Fruit fly (Drosophila melanogaster) S2 (cell line): ENCODE data around the gene CG31688.

ENCODE experiments used
- CG8478 ChIP-seq: fragments of >200 bp; optimal IDR thresholded peaks from 2 replicates; lab custom pipeline; 2018
- CTCF ChIP-seq, 2 experiments: fragments of >200 bp; optimal IDR thresholded peaks; 2 replicates each; lab custom pipeline; 2018

The CG31688 gene

DNA sequence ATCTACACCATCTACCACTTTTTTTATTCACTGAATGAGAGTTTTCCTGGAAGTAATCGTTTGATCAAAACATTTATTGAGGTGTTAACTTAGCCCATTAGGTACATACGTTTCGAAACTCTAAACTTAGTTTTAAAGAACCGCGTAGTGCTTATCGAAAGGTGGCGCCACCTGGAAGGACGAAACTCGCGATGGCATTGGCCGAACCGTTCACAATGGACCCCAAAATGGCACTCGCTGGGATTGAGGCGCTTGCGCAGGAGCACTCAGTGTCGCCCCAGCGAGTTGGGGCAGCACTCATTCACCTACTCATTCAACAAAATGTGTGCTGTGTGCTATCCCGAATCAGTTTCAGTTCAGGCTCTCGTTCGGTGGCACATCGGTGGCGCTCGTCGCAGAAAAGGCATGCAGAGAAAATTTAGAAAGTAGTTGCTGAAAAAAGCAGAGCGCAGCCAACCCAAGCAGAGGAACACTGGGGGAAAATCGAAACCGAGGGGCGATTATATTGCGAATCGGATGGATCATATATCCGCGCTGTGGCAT lies at the start of gene CG31688:
Gene CG31688 (plus strand): TSS at position 346 of the 543 bp plus-strand sequence.
- TF ChIP-seq CTCF (optimal IDR thresholded peaks at IDR 0.05; lab: Kevin White, UChicago) (peak; percentile 74 to 82), CG8478 (lab: Kevin White, UChicago) (no peak)

DNA sequence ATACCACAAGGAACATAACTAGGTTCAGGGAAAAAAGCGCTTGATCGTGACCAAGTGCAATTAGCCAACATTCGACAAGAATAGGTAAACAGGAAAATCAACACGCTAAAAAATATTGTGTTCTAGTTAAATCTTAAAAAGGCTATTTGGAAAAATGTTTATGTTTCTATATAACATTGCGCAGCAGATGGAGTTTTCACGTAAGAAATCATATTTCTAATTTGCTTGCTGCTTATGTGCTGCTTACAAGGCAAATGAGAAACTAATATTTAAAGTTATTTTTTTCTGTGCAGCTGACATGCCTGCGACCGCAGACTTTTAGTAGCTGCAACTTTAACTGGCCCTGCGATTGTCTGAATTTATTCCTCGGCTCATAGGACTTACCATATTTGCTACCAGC lies 44.7 kb upstream of the CG31688 start:
- no peak for TF ChIP-seq CTCF (optimal IDR thresholded peaks at IDR 0.05; lab: Kevin White, UChicago)
- TF ChIP-seq CG8478 (lab: Kevin White, UChicago), result no peak

DNA sequence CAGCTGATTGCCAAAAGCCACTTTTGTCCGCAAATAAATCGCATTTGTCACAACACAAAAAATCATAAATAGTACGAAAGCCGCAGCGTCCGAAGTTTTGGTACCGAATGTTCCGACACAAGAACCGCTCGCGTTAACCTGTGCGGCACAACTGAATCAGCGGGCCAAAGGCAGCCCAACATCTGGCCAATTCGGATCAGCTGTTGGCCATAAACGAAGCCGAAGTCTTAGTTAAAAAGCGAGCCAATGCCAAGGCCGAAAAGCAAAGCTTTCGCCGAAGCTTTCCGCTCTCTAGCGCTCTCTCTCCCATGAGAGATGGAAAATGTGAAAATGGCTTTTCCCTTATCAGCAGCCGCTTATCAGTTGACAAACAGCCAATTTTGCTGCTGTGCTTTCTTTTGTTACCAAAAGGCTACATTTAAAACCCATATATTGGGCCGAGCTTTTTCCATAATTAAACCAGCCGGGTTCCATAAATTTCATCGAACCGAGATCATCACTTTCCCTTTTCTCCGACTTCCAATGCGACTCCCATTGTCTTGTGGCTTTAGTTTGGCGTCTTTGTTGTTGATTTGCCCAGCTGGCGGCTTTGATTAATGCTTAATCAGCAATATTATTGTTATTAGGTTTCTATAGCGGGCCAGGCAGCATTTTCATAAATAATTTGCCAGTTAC lies 43.7 kb upstream of the CG31688 start, which contains the start of gene CG16798:
Gene CG16798 (minus strand): TSS at position 216 of the 675 bp plus-strand sequence.
- no peak for TF ChIP-seq CG8478 (lab: Kevin White, UChicago)

DNA sequence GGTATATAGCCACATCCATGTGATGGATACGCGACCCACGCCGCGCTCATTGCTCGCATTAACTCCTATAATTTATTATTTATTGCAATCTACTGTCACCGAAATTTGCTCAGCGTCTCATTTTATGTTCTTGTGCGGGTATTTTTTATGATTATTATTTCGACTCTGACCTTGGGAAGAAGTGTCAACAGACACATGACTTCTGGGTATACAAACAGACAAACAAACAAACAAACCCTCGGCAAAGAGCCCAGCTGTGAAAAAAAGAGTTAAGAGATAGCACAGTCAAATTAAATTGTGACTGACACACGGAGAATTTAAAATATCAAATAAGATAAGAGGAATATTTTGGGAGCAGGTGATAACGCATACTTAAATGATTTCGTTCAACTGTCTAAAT lies 36.0 kb upstream of the CG31688 start:
- no peak for TF ChIP-seq CG8478 (lab: Kevin White, UChicago)
- TF ChIP-seq CTCF (optimal IDR thresholded peaks at IDR 0.05; lab: Kevin White, UChicago), result no peak

DNA sequence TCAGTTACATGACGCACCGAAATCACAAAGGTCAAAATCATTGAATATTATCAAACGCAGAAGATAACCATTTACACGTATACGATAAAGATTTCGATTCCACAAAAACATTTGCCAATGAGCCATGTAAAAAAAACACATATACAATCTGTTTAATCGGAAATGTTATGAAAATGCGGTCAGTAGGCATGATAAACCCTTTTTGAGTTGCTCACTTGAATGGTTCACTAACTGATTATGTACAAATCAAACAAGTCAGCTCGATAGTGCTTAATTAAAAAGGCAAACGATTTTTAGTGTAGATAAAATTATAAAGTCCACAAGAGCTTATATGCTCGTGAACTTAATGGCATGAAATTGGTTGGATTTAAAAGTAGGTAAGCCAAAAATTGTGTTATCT lies 29.0 kb upstream of the CG31688 start:
- TF ChIP-seq CG8478 (lab: Kevin White, UChicago), result no peak
- no peak for TF ChIP-seq CTCF (optimal IDR thresholded peaks at IDR 0.05; lab: Kevin White, UChicago)

DNA sequence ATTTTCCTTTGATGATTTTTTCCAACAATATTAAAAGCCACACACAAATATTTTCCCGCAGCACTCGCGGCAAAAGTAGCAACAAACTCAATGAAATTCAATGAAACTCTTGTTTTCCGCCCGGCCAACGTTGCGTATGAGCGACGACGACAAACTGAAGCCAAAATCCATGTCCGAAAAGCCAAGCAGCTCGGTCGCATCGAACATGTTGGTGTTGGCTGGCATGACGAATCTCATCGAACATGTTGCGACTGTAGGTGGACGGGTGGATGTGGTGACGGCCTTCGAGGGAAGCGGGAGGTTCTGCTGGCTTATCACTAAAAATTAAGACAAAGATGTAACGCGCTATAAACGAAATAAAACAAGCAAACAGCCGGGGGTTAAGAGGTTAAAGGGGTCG lies 26.8 kb upstream of the CG31688 start:
- TF ChIP-seq CG8478 (lab: Kevin White, UChicago), result no peak
- TF ChIP-seq CTCF (optimal IDR thresholded peaks at IDR 0.05; lab: Kevin White, UChicago), result no peak

DNA sequence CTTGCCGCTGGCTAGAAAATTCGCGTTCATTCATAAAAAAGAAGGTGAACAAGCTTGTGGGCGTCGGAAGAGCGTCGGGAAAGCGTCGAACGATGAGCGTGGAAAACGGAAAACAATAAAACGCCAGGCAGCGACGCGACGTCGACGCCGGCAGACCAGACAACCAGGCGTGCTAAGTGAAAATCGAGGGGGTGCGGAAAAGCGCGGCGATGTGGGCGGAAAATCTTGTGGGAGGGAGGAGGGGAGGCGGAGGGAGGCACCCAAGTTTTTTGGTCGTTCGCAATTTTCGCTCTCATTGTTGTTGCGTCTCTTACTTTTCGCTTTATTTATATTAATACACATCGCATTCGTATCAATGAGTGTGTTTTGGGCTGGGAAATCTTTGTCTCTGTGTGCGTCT lies 25.1 kb upstream of the CG31688 start:
- TF ChIP-seq CTCF (optimal IDR thresholded peaks at IDR 0.05; lab: Kevin White, UChicago) (no peak), CG8478 (lab: Kevin White, UChicago) (no peak)

DNA sequence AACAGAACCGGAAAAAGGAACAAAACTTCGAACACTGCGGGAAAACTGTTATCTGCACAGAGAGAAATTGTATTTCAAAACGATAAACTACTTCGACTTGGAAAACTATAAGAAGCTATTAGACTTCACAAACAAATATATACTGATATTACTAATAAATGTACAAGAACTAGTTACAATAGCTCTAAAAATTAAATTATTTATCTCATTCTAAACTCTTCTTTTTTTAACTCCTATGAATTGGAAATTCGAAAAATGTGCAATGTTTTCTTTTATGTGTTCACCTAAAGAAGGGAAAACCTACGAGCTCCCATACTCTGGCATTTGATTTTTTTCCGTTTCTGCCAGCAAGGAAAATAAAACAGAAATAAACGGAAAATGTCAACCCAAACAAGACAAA lies 24.6 kb upstream of the CG31688 start:
- TF ChIP-seq CG8478 (lab: Kevin White, UChicago) (no peak), CTCF (optimal IDR thresholded peaks at IDR 0.05; lab: Kevin White, UChicago) (no peak)

DNA sequence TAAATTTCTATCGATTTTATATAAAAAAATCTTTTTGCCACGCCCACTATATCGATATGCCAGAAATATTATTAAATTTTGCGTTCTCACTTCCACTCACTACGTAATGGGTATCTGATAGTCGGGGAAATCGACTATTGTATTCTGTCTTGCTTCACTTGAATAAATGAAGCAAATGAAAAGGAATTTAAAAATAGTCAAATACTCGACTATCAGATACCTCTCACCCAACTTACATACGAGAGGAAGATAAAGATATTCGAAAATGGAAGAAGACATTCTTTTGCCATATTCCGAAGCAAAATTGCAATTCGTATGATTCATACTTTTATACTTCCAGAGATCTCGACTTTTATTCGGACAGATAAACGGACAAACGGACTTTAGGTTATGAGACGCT lies 12.2 kb upstream of the CG31688 start:
- TF ChIP-seq CTCF (optimal IDR thresholded peaks at IDR 0.05; lab: Kevin White, UChicago), result no peak
- no peak for TF ChIP-seq CG8478 (lab: Kevin White, UChicago)

DNA sequence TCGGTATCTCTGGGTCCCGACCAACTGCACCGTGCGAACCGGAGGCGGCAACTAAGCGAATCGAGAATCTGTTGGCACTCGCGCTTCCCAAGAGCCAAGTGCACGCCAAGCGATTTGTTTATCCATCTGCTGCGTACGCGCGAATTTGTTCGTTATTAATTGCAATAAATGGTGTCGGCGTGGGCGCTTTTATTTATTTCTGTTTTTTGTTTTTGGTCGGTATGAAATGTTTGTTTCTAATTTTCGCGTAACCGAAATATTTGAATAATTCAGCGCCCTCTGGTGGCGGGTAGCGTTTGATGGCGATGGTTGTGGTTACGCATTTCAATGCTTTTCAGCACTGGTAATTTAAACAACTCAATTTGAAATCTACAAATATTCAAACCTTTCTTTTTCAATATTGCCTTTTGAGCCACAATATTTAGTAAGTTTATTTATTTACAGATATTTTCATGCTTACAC lies 11.2 kb upstream of the CG31688 start, which contains the start of gene CG10947:
Gene CG10947 (minus strand): TSS at position 51 of the 462 bp plus-strand sequence.
- peak; percentile 84 to 91 for TF ChIP-seq CTCF (optimal IDR thresholded peaks at IDR 0.05; lab: Kevin White, UChicago)
- TF ChIP-seq CG8478 (lab: Kevin White, UChicago), result no peak

DNA sequence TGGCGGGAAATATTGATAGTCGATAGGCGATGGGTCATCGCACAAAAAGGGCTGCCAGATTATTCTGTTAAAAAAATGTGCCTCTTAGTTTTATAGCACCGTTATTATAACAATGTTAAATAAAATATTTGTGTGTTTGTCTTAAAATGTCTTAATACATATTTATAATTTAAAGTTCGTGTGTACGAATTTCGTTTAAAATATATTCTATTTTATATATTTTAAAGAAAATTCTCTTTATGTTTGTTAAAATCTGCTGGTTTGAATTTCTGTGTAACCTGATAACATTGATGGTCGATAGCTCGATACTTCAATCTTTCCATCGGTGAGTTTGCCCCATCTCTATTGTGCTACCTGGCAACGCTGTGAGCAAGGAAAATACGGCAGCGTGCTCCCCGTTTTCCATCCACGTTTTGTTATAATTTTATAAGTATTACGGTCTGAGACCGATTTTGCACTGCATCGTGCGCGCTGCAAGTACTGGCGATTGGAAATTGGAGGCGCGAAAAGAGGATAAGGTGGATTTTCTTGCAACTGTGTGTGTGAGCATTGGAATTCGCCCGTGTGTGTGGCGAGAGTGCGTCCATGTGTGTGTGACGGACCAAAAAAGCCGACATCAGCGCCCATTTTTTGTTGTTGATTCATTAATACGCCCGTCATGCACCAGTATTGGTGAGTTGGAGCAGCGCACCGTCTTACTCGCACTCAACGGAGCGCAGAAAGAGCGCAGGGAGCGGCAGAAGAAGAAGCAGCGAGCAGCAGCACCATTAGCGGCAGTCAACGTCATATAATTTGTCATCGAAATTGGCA lies 9.0 kb upstream of the CG31688 start, which contains the start of the genes CG10949 and Arpc2:
Gene CG10949 (minus strand): TSS at position 165 of the 810 bp plus-strand sequence.
Gene Arpc2 (plus strand): TSS at position 304 of the 810 bp plus-strand sequence.
- TF ChIP-seq CG8478 (lab: Kevin White, UChicago) (no peak), CTCF (optimal IDR thresholded peaks at IDR 0.05; lab: Kevin White, UChicago) (no peak)

DNA sequence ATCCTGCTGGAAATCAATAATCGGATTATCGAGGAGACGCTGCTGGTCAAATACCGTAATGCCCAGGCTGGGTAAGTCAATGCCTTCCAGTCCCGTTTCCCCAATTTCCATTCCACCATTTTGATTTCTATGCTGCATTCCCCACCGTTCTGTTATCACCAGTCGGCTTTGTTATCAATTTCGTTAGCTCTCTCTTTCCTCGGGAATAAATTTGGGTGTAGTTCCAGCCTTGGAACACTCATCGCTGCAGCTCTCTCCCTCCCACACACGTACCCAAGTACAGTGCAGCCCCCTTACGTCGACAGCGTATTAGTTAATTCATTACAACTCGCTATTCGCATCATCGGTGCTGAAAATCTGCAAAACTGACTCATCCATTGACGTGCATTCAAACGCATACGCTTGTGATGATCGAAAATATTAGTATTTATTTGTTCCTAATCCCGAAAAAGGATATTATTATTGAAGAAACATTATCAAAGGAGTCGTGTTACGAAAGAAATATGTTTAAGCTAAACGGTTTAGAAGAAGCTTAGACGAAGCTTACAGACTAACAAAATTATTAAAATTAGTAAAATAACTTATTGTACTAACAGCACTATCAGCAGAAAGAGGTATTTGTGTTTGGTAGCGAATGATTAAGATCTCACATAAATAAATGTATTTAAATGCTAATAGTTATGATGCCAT lies 8.3 kb upstream of the CG31688 start:
- TF ChIP-seq CG8478 (lab: Kevin White, UChicago) (no peak), CTCF (optimal IDR thresholded peaks at IDR 0.05; lab: Kevin White, UChicago) (no peak)

DNA sequence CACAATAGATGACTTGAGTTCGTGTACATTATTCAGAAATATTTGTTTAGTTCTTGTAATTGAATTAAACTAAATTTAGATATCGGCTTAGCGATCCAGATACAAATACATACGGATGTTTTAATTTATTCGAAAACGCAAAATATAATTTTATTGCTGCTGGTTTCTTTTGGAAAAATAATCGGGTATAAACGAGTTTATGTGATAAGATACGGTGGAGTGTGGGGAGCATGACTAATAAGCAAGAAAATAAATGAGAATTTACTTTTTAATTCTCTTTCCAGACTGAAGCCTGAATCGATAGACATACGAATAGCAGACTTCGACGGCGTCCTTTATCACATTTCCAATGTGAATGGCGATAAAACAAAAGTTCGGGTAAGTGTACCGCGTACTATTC lies 6.0 kb upstream of the CG31688 start:
- no peak for TF ChIP-seq CTCF (optimal IDR thresholded peaks at IDR 0.05; lab: Kevin White, UChicago)
- TF ChIP-seq CG8478 (lab: Kevin White, UChicago), result no peak

DNA sequence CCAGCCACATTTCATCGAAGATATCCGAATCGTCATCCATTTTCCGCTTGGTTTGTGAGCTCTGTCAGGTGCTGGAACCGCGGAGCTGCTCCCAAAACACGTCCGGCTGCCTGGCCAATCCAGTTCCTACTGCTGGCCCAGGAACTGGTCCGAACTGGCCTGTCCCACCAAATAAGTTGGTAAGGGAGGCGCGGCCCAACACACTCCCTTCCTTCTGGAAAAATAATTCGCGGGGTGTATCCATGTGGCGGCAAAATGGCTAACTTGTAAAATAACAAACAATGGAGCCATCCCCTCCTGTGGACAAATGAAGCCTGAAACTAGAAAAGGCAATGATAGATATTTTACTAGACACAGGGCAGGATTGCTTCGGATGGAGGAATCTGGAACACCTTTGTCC lies 1.4 kb upstream of the CG31688 start, which contains the start of gene CG15130:
Gene CG15130 (minus strand): TSS at position 101 of the 400 bp plus-strand sequence.
- TF ChIP-seq CG8478 (lab: Kevin White, UChicago) (no peak), CTCF (optimal IDR thresholded peaks at IDR 0.05; lab: Kevin White, UChicago) (no peak)
